Worm (Caenorhabditis elegans): ENCODE results near the gene C30E1.4.

Gene C30E1.4

DNA sequence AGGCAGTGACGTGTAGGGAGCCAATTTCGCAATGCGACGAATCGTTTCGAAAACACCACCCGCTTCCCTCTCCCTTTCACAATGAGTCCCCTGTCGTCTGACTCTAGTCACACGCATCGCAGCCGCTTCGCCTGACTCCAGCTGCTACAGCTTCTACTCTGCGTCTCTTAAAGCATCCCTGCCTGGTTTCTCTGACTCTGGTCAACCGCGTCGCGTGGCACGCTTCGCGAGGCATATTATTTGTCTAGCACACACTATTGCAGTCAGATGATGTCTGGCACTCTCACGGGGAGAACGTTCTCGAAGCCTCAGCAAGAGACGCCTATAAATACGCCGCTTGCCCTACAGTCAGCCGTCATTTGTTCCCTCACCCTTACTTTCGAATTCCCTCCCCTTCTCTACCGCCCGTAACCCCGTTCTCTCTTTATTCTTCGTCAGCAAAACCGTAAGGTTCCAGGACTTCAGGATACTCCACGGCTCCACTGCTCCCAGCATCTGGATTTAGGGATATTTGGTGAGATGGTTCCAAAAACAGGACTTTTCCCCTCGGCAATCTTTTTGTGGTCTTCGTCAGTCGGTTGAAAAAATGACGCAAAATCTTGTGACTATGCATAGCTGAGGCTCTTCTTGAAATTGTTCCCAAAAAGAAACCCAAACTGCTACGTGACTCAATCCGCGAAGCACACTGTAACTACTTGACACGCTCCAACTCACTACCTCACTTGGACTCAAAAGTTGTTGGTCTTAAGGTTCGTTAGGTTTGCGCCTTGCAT lies 6.0 kb downstream of the C30E1.4 start (continued):
- TF ChIP-seq nfya-1 (tag; optimal IDR thresholded peaks at IDR 0.05; ENCODE audit: borderline replicate concordance, insufficient read depth) (no peak), egrh-3 (GFP tag; IDR thresholded peaks at IDR 0.05) (peak; percentile 67), rpc-1 (optimal IDR thresholded peaks at IDR 0.05) (peak; percentile 34), rpc-1 (tag; optimal IDR thresholded peaks at IDR 0.05) (no peak), xnd-1 (tag; optimal IDR thresholded peaks at IDR 0.05) (no peak), ztf-28 (GFP tag; IDR thresholded peaks at IDR 0.05) (no peak), zim-3 (tag; optimal IDR thresholded peaks at IDR 0.05) (peak; percentile 47), ama-1 (optimal IDR thresholded peaks at IDR 0.05) (peak; percentile 99), ama-1 (GFP tag; optimal IDR thresholded peaks at IDR 0.05) (peak in 1 of 2 experiments; percentile 82), tbp1 (GFP tag; optimal IDR thresholded peaks at IDR 0.05) (peak; percentile 76), akir-1 (GFP tag; optimal IDR thresholded peaks at IDR 0.05) (peak; percentile 27), ccch-3 (GFP tag; optimal IDR thresholded peaks at IDR 0.05) (no peak), athp-1 (tag; optimal IDR thresholded peaks at IDR 0.05) (peak; percentile 79), hsf-1 (GFP tag; IDR thresholded peaks at IDR 0.05) (peak; percentile 99), Y67H2A.10 (GFP tag; conservative IDR thresholded peaks at IDR 0.05) (peak; percentile 97), T07F8.4 (tag; optimal IDR thresholded peaks at IDR 0.05) (peak; percentile 57), mel-28 (tag; optimal IDR thresholded peaks at IDR 0.05; ENCODE audit: borderline replicate concordance) (peak; percentile 87), ceh-91 (GFP tag; IDR thresholded peaks at IDR 0.05) (no peak), dox-1 (GFP tag; IDR thresholded peaks at IDR 0.05) (peak; percentile 83), Y56A3A.18 (GFP tag; IDR thresholded peaks at IDR 0.05) (peak; percentile 30), aptf-2 (GFP tag; conservative IDR thresholded peaks at IDR 0.05) (no peak), ceh-100 (GFP tag; IDR thresholded peaks at IDR 0.05) (no peak), lin-54 (GFP tag; optimal IDR thresholded peaks at IDR 0.05) (peak; percentile 42), ceh-40 (GFP tag; IDR thresholded peaks at IDR 0.05) (no peak), madf-6 (GFP tag; IDR thresholded peaks at IDR 0.05) (peak; percentile 11; the same call in 1 of the 2 replicates), repo-1 (tag; optimal IDR thresholded peaks at IDR 0.05) (peak; percentile 78), B0035.1 (tag; optimal IDR thresholded peaks at IDR 0.05) (peak; percentile 87), F49E8.2 (tag; optimal IDR thresholded peaks at IDR 0.05; ENCODE audit: insufficient read depth) (no peak), F10E7.11 (tag; optimal IDR thresholded peaks at IDR 0.05) (no peak), hlh-12 (tag; optimal IDR thresholded peaks at IDR 0.05) (peak; percentile 3), die-1 (tag; optimal IDR thresholded peaks at IDR 0.05) (peak; percentile 47), Y95B8A.8 (GFP tag; IDR thresholded peaks at IDR 0.05) (peak; percentile 89), ztf-25 (GFP tag; IDR thresholded peaks at IDR 0.05) (no peak), attf-5 (GFP tag; optimal IDR thresholded peaks at IDR 0.05) (peak; percentile 87), dpl-1 (GFP tag; optimal IDR thresholded peaks at IDR 0.05) (peak; percentile 23), F37B4.10 (GFP tag; IDR thresholded peaks at IDR 0.05) (peak; percentile 77; the same call in 1 of the 2 replicates), F33H1.4 (GFP tag; IDR thresholded peaks at IDR 0.05) (peak; percentile 41; the same call in 1 of the 2 replicates), B0019.2 (GFP tag; conservative IDR thresholded peaks at IDR 0.05) (no peak), Y53G8AR.9 (GFP tag; conservative IDR thresholded peaks at IDR 0.05) (peak; percentile 76), rcor-1 (GFP tag; IDR thresholded peaks at IDR 0.05) (peak; percentile 67), sptf-2 (GFP tag; optimal IDR thresholded peaks at IDR 0.05) (no peak), F23B12.7 (tag; optimal IDR thresholded peaks at IDR 0.05; ENCODE audit: insufficient read depth) (no peak), F52B5.7 (tag; optimal IDR thresholded peaks at IDR 0.05) (peak; percentile 72), snpc-1.1 (tag; optimal IDR thresholded peaks at IDR 0.05; ENCODE audit: insufficient read depth) (no peak), snpc-1.3 (tag; optimal IDR thresholded peaks at IDR 0.05; ENCODE audit: insufficient read depth) (peak; percentile 43), C06A6.2 (GFP tag; conservative IDR thresholded peaks at IDR 0.05) (peak; percentile 95; the same call in 1 of the 2 replicates), bed-2 (GFP tag; IDR thresholded peaks at IDR 0.05) (no peak)
